Worm (Caenorhabditis elegans) whole organism, dauer: Measurements from ENCODE around the gene srbc-30.
"Not testable (repeated sequence)": the region's sequence is repeated elsewhere in the genome, so short reads cannot be mapped to it uniquely, and the experiment has no call there.

ENCODE experiments used
- unc-62 ChIP-seq: sonication (generic microtip); optimal IDR thresholded peaks from 2 replicates; lab custom pipeline; 2017; ENCODE audit warnings: missing biosample characterization, missing genetic modification reagents, missing genetic modification characterization

Gene srbc-30

DNA sequence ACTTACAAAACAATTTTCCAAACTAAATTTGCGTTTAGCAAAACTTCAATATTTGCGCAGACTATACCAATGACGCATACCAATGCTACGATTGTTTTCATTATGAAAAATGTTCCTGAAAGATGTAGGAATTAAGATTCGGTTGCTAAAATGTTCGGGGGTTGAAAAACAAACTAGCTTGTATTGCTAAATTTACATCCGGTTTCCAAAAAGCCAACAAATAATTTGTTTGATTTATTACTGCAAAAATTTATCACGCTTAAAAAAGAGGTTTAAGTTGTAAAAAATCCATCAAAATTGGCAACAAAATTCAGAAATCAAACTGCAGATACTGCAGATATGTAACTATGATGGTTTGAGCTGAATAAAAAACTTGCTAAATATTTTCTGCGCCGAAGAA is at the start of gene srbc-30:
Gene srbc-30, minus strand, starts transcription at position 101 of the 400 bp plus-strand sequence.
- no peak for TF ChIP-seq unc-62 (GFP tag; lab: Kevin White, UChicago)

DNA sequence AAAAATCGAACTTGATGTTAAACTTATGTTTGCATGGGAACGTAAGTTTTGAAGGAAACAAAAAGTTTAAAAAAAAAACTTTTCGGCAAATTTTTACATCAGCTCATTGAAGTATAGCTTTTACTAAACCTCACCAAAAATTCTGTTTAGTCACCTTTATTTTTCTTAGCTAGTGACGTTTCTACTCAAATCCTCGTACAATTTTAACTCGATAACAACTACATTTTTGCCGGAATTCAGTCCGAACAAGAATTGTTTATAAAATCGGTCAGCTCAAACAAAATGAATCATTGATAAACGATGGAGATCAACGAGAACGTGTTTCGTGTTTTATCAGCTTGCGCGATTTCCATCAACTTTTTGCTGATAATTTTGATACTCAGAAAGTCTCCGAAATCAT is 46.6 kb upstream of the srbc-30 start, which contains the start of gene str-260:
Gene str-260, plus strand, starts transcription at position 301 of the 400 bp plus-strand sequence.
- no peak for TF ChIP-seq unc-62 (GFP tag; lab: Kevin White, UChicago)

DNA sequence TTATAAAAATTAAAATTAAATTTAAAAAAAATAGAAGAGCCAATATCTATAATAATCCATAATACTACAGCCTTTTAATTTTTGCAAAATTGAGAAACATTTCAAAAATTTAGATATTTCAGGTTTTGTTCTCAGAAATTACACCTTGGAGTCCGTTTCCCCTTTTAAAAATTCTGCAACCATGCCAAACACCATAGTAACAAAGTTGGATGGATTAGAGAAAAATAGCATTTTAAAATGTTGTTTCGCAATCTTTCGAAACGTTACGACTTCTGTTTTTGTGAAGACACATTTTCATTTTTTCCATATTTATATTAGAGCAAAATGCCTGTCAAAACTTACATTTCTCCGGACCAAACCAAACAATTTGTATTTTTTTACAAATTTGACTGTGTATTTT is 44.7 kb upstream of the srbc-30 start, which contains the start of gene T24A6.7:
Gene T24A6.7, plus strand, starts transcription at position 301 of the 400 bp plus-strand sequence.
- no peak for TF ChIP-seq unc-62 (GFP tag; lab: Kevin White, UChicago)

DNA sequence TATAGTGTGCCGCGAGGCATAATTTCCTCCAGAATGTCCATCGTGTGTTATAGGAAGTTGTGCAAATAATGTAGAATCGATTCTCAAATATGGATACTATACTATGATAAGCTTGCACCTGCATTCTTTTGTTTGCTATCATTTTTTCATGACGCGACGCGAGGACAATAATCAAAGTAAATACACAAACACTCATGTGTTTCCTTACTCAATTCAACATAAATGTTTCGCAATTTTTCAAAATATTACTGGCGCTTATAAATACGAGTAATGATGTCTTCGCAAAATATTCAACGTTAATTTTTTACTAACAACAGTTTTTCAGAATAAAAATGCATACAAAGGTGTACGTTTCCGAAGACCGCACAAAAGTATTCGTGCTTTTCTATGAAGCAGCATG is 43.0 kb upstream of the srbc-30 start, which contains the start of gene irg-1:
Gene irg-1, plus strand, starts transcription at position 326 of the 400 bp plus-strand sequence.
- no peak for TF ChIP-seq unc-62 (GFP tag; lab: Kevin White, UChicago)

DNA sequence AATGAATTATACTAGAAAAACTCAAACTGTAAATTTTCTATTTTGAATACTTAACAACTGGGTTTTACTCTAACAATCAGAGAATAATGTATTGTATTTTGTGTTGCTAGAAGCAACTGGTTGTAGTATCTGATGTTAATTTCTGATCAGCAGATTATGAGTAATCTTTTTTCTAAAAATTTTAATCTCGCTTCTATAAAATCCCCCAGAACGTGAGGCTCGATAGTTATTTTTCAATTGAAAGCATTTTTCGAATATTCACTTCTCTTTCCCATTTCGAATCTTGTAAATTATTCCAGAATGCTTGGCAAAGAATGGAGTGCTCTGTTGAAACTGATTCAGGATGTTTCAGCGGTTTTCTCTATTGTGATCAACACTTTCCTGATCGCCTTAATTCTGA is 37.6 kb upstream of the srbc-30 start, which contains the start of gene str-227:
Gene str-227, plus strand, starts transcription at position 301 of the 400 bp plus-strand sequence.
- no peak for TF ChIP-seq unc-62 (GFP tag; lab: Kevin White, UChicago)

DNA sequence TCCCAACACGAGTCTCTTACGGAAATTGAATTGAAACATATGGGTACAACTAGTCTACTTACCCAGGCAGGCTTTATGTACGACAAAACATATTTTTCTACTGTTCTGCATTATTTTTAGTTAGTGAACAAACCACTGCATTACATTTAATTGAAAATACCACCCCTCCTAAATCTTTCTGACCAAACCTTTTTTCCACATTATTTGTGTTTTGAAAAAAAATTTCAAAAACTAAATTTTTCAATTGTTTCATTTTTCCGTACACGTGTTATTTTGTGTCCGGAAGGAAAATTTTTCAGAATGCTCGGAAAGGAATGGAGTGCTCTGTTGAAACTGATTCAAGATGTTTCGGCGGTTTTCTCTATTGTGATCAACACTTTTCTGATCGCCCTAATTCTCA is 32.1 kb upstream of the srbc-30 start, which contains the start of gene str-226:
Gene str-226, plus strand, starts transcription at position 301 of the 400 bp plus-strand sequence.
- TF ChIP-seq unc-62 (GFP tag; lab: Kevin White, UChicago): no peak

DNA sequence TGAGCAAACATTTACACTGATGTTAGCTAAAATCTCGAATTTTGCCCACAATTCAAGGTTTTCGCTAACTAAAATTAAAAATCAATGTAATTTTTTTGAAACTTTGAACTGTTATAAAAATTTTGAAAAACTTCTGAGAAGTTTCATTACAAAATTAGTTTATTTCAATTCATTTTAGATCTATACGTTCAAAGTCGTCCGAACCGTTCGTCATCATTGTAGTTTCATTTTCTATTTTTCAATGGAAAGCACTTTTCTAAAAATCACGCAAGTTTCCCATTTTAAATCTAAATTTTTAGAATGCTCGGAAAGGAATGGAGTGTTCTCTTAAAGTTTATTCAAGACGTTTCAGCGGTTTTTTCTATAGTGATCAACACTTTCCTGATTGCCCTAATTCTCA is 29.6 kb upstream of the srbc-30 start, which contains the start of gene str-228:
Gene str-228, plus strand, starts transcription at position 301 of the 400 bp plus-strand sequence.
- TF ChIP-seq unc-62 (GFP tag; lab: Kevin White, UChicago): no peak

DNA sequence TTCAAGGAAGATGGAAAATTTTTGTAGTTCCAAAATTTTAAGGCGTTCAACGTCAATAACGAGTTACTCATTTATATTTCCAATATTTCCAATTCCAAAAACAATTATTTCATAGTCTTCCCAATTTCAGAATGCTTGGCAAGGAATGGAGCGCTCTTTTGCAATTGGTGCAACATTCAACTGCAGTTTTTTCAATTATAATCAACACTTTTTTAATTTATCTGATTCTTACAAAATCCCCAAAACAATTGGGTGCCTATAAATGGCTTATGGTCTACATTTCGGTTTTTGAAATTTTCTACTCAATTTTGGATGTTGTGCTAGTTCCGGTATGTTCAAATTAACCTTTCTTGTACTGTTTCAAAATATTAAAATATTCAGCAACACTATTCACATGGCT is 27.4 kb upstream of the srbc-30 start, which contains the start of gene str-225:
Gene str-225, plus strand, starts transcription at position 132 of the 400 bp plus-strand sequence.
- no peak for TF ChIP-seq unc-62 (GFP tag; lab: Kevin White, UChicago)

DNA sequence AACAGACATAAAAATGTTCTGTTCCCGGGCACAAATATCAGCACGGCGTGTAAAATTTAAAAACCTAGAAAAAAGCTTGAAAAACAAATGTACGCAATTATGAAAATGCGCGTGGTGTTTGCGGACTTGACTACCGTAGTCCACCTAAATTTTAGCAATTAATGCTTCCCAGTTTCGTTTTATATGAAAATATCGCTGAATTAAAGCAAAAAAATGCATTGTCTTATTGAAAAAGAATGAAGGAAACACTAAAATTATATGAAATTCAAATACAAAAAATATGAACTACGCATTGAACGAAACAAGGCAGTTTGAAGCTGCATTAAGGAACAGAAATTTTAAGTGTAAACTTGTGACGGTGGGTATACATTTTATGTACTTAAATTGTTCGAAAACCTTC is 26.0 kb upstream of the srbc-30 start, which contains the start of gene ugt-64:
Gene ugt-64, minus strand, starts transcription at position 101 of the 400 bp plus-strand sequence.
- not testable (repeated sequence) for TF ChIP-seq unc-62 (GFP tag; lab: Kevin White, UChicago)

DNA sequence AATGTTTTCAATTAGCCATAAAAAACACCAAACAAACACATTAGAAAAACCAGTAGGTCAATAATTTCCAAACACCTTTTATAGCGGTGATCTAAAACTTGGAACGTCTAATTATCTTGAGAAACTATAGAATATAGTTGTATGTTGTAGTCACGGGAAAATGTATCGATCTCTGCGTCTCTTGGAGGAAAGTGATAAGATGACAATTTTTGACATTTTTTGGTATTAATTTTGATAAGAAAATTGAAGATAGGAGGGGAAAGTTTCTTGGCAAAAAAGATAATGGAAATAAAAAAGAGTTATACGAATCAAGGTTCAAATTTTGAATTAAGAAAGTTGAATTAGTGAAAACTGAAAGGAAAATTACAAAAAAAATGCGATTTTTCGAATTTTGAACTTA is 25.5 kb upstream of the srbc-30 start:
- TF ChIP-seq unc-62 (GFP tag; lab: Kevin White, UChicago): no peak

DNA sequence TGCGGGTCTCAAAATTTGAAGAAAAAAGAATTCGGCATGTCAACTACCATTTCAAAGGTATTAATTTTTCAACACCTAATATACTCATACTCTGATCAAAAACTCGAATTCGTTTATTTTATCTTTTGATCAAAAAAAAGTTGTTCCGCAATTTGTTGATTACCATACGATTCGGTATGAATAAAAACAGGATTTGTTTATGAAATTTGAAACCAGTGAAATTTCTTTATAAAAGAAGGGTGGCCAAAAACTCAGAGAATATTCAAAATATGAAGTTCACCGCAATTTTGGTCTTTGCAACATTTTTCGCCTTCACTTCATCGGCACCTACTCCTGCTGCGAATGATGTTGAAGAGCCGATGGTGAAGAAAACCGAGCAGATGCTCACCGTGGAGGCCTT is 21.8 kb upstream of the srbc-30 start, which contains the start of the genes C07G3.8 and C07G3.10:
Gene C07G3.8, minus strand, starts transcription at position 101 of the 400 bp plus-strand sequence.
Gene C07G3.10, plus strand, starts transcription at position 270 of the 400 bp plus-strand sequence.
- TF ChIP-seq unc-62 (GFP tag; lab: Kevin White, UChicago): no peak

DNA sequence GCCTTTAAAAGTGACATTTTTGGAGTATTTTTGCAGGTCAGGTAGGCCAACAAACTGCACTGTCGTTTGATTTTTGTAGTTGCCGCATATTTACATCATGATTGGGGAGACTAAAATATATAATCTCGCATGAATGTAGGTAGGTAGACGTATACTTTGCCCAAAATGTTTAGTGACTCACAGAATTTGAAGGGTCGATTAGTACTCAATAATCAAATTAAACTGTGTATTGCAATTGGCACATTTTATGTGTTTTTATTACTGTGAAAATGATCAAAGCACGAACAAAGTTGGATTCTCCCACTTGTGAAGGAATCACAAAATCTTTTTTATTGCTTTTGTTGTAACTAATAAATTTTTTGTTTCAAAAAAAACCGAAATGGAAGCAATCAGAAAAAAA is 16.6 kb upstream of the srbc-30 start, which contains the start of gene C07G3.15:
Gene C07G3.15, minus strand, starts transcription at position 101 of the 400 bp plus-strand sequence.
- no peak for TF ChIP-seq unc-62 (GFP tag; lab: Kevin White, UChicago)

DNA sequence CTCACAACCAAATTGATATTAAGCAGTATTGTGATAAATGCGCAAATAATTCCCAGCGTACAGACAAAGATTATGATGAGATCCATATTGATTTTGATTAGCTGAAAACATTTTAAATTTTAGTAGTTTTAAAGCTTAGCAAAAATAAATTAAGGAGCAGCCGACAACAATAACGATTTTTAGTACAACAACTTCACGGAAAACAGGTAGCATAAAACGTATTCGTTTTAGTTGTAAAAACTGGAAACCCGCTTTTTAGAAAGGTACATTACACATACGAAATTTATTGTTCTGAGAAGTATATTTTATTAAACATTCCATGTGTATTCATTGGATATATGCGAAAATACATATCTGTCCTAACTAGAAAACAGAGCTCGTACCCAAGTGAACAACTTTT is 10.2 kb upstream of the srbc-30 start, which contains the start of gene srbc-36:
Gene srbc-36, minus strand, starts transcription at position 101 of the 400 bp plus-strand sequence.
- TF ChIP-seq unc-62 (GFP tag; lab: Kevin White, UChicago): no peak

DNA sequence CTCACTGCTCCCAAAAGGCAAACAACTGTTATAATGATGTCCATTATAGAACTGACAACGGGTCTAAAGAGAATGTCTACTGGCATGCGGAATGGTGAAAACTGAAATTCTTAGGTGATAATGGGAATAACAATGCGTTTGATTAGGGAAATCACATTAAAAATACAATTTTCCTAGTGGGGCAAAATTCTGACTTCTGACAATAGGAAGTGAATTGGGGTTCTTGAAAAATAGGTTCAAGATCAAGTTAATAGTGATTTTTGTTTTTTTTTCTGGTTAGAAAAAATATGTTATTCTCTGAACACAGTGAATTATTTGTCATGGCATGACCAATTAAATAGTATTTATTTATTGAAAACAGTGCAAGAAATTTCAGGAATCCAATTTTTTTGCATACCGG is 6.6 kb upstream of the srbc-30 start, which contains the start of gene srbc-32:
Gene srbc-32, minus strand, starts transcription at position 101 of the 400 bp plus-strand sequence.
- no peak for TF ChIP-seq unc-62 (GFP tag; lab: Kevin White, UChicago)

DNA sequence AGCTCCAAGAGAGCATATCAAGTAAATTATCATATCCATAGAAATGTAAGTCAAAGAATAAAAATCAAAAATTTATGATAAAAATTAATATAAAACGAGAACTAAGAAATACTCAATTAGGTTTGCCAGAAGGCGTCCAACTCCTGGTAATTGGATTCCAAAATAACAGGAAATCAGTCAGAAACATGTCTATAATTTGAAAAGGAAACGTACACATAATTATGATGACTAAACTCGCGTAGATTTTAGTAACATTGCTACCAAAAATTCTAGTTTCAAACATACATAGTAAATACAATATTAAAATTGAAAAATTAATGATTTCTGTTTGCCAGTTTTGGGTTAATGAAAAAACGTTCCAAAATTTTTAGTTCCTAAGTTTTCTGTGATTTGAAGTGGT is 4.5 kb upstream of the srbc-30 start, which contains the start of gene srbc-33:
Gene srbc-33, minus strand, starts transcription at position 101 of the 400 bp plus-strand sequence.
- TF ChIP-seq unc-62 (GFP tag; lab: Kevin White, UChicago): no peak

DNA sequence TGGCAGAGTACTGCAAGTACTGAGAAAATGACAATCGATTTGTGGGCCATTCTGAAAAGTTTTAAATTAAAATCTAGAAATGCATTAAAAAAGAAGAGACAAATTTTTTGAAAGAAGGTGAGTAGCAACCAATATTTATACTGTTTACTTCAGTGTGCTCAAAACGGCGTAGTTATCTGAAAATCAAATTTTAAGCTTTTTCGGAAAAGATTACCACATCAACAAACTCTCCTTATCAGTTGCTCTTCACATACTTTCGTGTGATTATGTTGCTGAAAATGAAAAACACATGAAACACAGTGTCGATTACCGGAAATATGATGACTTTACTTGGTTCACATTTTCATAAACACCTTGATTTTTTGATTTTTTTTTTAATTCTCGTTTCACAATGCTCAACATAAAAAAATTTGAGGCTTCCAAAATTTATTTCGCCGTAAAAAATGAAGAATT is 2.3 kb upstream of the srbc-30 start, which contains the start of gene lys-7:
Gene lys-7, minus strand, starts transcription at position 51 of the 453 bp plus-strand sequence.
- no peak for TF ChIP-seq unc-62 (GFP tag; lab: Kevin White, UChicago)
